Worm (Caenorhabditis elegans) whole organism, early embryonic: ENCODE data around the gene rcan-1.

Experiments used
- B0310.2 ChIP-seq: sonication (generic microtip); optimal IDR thresholded peaks from 2 replicates; lab custom pipeline; 2016; ENCODE audit warnings: mild to moderate bottlenecking, missing genetic modification characterization, missing compliant biosample characterization
- F13C5.2 ChIP-seq: sonication (generic microtip); optimal IDR thresholded peaks from 2 replicates; lab custom pipeline; 2017; ENCODE audit warnings: mild to moderate bottlenecking, missing genetic modification characterization, inconsistent platforms, missing compliant biosample characterization
- aly-1 ChIP-seq: sonication (generic microtip); optimal IDR thresholded peaks from 2 replicates; lab custom pipeline; 2016; ENCODE audit warnings: missing genetic modification characterization, missing compliant biosample characterization
- ama-1 ChIP-seq: fragments of 150-350 bp; optimal IDR thresholded peaks from 2 replicates; lab custom pipeline; 2014
- ceh-13 ChIP-seq: fragments of 200-800 bp; sonication (Bioruptor generic); optimal IDR thresholded peaks from 2 replicates; lab custom pipeline; 2018; ENCODE audit warnings: mild to moderate bottlenecking, missing genetic modification characterization, missing compliant biosample characterization
- ceh-36 ChIP-seq: sonication (generic microtip); optimal IDR thresholded peaks from 2 replicates; lab custom pipeline; 2016; ENCODE audit warnings: missing genetic modification characterization, inconsistent platforms, missing compliant biosample characterization
- ets-7 ChIP-seq: sonication (generic microtip); optimal IDR thresholded peaks from 2 replicates; lab custom pipeline; 2016; ENCODE audit warnings: missing genotype, missing genetic modification characterization, missing compliant biosample characterization
- flt-1 ChIP-seq: fragments of 200-800 bp; sonication (Bioruptor generic); IDR thresholded peaks from 2 replicates; pipeline ENCODE4 v1.3.6; 2022; ENCODE audit warnings: missing genetic modification characterization, missing compliant biosample characterization
- hmbx-1 ChIP-seq: sonication (generic microtip); optimal IDR thresholded peaks from 2 replicates; lab custom pipeline; 2016; ENCODE audit warnings: mild to moderate bottlenecking, missing genetic modification characterization, missing compliant biosample characterization
- hmg-4 ChIP-seq: fragments of 200-800 bp; sonication (Bioruptor generic); optimal IDR thresholded peaks from 2 replicates; lab custom pipeline; 2018; ENCODE audit warnings: mild to moderate bottlenecking, missing genetic modification characterization, missing compliant biosample characterization
- hnd-1 ChIP-seq: sonication (generic microtip); optimal IDR thresholded peaks from 2 replicates; lab custom pipeline; 2016; ENCODE audit warnings: missing genetic modification characterization, missing compliant biosample characterization
- pes-1 ChIP-seq: fragments of 200-800 bp; sonication (Bioruptor generic); IDR thresholded peaks from 2 replicates; pipeline ENCODE4 v1.3.6; 2022; ENCODE audit warnings: missing genetic modification reagents, missing genetic modification characterization, missing compliant biosample characterization
- scrt-1 ChIP-seq: fragments of 200-800 bp; sonication (Bioruptor generic); IDR thresholded peaks from 2 replicates; pipeline ENCODE4 v1.3.6; 2022; ENCODE audit warnings: missing genetic modification characterization, missing compliant biosample characterization
- sea-1 ChIP-seq: fragments of 200-800 bp; sonication (Bioruptor generic); conservative IDR thresholded peaks from 2 replicates; pipeline ENCODE4 v1.3.6; 2022; ENCODE audit warnings: missing genetic modification characterization, missing compliant biosample characterization
- tbx-11 ChIP-seq: fragments of 200-800 bp; sonication (Bioruptor generic); IDR thresholded peaks from 2 replicates; pipeline ENCODE4 v1.3.6; 2022; ENCODE audit warnings: missing genetic modification characterization, missing compliant biosample characterization
- tbx-37 ChIP-seq: fragments of 200-800 bp; sonication (Bioruptor generic); conservative IDR thresholded peaks from 2 replicates; pipeline ENCODE4 v1.3.6; 2022; ENCODE audit warnings: missing genetic modification reagents, missing genetic modification characterization, missing compliant biosample characterization
- tra-4 ChIP-seq: sonication (generic microtip); optimal IDR thresholded peaks from 2 replicates; lab custom pipeline; 2017; ENCODE audit warnings: missing genetic modification characterization, missing compliant biosample characterization

rcan-1 gene

DNA sequence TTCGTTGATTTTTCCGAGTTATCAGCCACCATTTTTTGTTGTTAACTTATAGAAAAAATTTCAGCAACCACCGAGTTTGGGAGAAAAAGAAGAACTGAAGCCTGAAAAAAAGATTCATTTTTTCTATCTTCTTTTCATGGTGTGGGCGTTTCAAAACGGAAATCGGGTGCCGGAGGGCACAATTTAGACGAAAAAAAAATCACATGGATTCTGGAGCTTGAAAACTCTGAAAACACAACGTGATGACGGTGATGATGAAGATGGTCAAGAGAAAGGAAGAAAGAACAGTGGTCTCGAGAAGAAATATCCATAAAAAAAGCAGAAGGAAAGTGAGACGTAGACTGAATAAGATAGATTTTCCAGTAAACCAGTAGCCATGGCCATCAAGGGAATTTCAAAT, at the start of gene rcan-1:
Gene rcan-1 (minus strand): TSS at position 101 of the 400 bp plus-strand sequence.
- TF ChIP-seq sea-1 (GFP tag; lab: Robert Waterston, UW) (no peak), tra-4 (tag; lab: Kevin White, UChicago) (no peak), flt-1 (no peak), hnd-1 (tag; lab: Kevin White, UChicago) (no peak), tbx-37 (GFP tag; lab: Robert Waterston, UW) (no peak), hmbx-1 (no peak), hmg-4 (GFP tag; lab: Kevin White, UChicago) (no peak), pes-1 (GFP tag; lab: Robert Waterston, UW) (no peak), ceh-13 (GFP tag; lab: Kevin White, UChicago) (no peak), aly-1 (no peak), B0310.2 (no peak)

DNA sequence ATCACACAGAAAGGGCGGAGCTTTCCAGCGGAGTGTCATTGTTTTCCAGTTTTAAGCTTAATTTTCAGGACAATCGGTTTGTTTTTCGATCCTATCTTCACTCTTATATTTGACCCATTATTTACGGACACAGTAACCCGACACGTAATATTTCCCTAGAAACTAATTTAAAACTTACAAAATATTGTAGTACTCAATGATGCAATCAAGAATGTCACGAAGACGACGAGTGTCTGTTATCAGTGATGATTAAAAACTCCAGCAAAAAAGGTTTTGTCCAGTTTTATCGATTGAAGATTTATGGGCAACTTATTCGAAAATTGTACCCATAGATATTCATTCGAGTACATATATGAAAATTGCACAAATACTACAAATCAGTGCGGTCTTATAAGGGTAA, 49.0 kb upstream of the rcan-1 start, which contains the start of gene B0244.17:
Gene B0244.17 (plus strand): TSS at position 301 of the 400 bp plus-strand sequence.
- TF ChIP-seq ama-1 = no peak
- no peak for TF ChIP-seq ets-7
- no peak for TF ChIP-seq scrt-1 (GFP tag; lab: Robert Waterston, UW)
- no peak for TF ChIP-seq B0310.2
- no peak for TF ChIP-seq tbx-11 (GFP tag; lab: Robert Waterston, UW)
- TF ChIP-seq hnd-1 (tag; lab: Kevin White, UChicago) = no peak
- TF ChIP-seq hmg-4 (GFP tag; lab: Kevin White, UChicago) = no peak
- TF ChIP-seq tbx-37 (GFP tag; lab: Robert Waterston, UW) = no peak
- TF ChIP-seq F13C5.2 (tag; lab: Kevin White, UChicago) = no peak
- no peak for TF ChIP-seq pes-1 (GFP tag; lab: Robert Waterston, UW)
- no peak for TF ChIP-seq ceh-36 (tag; lab: Kevin White, UChicago)
- TF ChIP-seq ceh-13 (GFP tag; lab: Kevin White, UChicago) = no peak
- no peak for TF ChIP-seq hmbx-1
- no peak for TF ChIP-seq flt-1
- no peak for TF ChIP-seq aly-1
- TF ChIP-seq sea-1 (GFP tag; lab: Robert Waterston, UW) = no peak
- TF ChIP-seq tra-4 (tag; lab: Kevin White, UChicago) = no peak

DNA sequence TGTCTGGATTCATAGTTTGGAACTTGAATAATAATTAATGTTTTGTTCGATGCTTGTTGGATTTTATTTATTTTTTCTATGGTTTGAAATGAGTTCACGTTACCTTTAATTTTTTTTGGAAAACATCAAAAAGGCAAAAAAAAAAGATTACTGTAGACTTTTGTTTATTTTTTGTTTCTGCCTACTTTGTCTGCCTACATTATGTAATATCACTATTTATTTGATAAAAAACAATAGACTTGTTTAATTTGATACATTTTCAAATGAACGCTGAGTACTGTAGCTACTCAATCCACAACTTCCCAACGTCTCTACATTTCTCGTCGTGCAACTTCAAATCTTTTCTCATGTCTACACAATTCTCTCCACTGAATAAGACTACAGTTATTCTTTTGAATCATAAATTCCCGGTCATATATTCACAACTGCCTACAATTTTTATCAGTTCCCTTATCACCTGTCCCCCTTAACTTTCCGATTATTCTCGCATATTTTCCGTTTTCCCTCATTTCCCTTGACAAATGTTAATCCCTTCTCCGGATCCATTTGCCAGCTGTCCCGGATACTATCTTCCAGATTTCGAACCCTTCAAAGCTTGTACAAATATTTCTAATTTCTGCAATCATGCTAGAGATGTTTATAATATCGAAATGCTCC, 47.2 kb upstream of the rcan-1 start, which contains the start of the genes B0244.9 and B0244.7:
Gene B0244.9 (minus strand): TSS at position 51 of the 657 bp plus-strand sequence.
Gene B0244.7 (plus strand): TSS at position 522 of the 657 bp plus-strand sequence.
- TF ChIP-seq sea-1 (GFP tag; lab: Robert Waterston, UW) (no peak), B0310.2 (no peak), tbx-11 (GFP tag; lab: Robert Waterston, UW) (no peak), hmg-4 (GFP tag; lab: Kevin White, UChicago) (no peak), ceh-13 (GFP tag; lab: Kevin White, UChicago) (no peak), hnd-1 (tag; lab: Kevin White, UChicago) (no peak), ceh-36 (tag; lab: Kevin White, UChicago) (no peak), tra-4 (tag; lab: Kevin White, UChicago) (no peak), pes-1 (GFP tag; lab: Robert Waterston, UW) (no peak), hmbx-1 (no peak), ets-7 (no peak)

DNA sequence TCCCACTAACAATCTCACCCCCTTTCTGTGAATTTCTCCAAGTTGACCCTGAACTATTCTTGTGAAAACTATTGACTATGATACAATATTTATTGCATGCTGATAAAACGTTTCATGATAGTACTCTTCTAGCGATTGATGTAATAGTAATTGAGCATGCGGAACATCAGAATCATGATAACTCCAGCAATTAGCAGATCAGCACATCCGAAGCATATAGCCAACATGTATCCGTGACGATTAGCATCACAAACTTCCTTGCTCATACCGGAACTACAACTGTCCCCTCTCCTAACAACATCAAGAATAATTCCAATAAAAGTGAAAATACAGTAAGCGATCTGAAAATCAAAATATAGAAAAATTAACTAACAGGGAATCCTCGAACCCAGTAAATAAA, 46.1 kb upstream of the rcan-1 start:
- TF ChIP-seq hmbx-1 = no peak
- no peak for TF ChIP-seq tra-4 (tag; lab: Kevin White, UChicago)
- TF ChIP-seq F13C5.2 (tag; lab: Kevin White, UChicago) = no peak
- TF ChIP-seq scrt-1 (GFP tag; lab: Robert Waterston, UW) = no peak
- TF ChIP-seq flt-1 = no peak
- no peak for TF ChIP-seq aly-1

DNA sequence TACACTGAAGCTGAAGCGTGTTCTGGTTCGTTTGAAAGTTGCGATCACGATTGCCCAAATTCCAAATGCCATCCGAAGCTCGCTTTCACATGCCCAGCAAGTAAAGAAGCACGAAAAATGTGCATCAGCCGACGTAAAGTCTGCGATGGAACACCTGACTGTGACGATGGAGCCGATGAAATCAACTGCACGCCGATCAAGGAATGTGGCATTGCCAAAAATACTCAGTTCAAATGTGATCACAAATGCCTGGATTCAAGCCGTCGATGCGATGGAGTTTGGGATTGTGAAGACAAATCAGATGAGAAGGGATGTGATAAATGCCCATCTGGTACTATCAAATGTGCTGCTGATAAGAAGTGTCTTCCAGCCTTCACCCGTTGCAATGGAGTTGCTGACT, 45.5 kb upstream of the rcan-1 start:
- TF ChIP-seq F13C5.2 (tag; lab: Kevin White, UChicago) (no peak), hmbx-1 (no peak)

DNA sequence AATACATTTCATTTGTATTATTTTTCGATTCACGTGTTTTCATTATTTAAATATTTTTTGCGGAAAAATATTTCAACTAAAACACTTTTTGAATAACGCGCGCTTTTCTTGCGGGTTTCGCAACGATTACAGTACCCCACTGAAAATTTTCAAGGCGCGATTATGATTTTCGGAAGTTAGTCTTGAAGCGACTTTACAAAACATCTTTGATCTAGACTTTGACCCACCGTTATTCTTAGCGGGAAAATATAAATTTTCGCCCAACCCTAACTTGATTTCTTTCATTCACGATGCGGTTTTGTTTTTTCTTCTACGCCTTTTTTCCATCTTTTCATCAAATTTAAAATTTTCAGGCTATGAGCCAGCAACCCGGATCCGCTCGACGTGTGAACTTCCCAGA, 43.9 kb upstream of the rcan-1 start, which contains the start of gene egg-1:
Gene egg-1 (plus strand): TSS at position 354 of the 400 bp plus-strand sequence.
- TF ChIP-seq tra-4 (tag; lab: Kevin White, UChicago) (no peak), hmbx-1 (no peak), aly-1 (no peak), flt-1 (no peak), tbx-37 (GFP tag; lab: Robert Waterston, UW) (no peak), F13C5.2 (tag; lab: Kevin White, UChicago) (no peak), ama-1 (no peak), ets-7 (no peak), pes-1 (GFP tag; lab: Robert Waterston, UW) (no peak), sea-1 (GFP tag; lab: Robert Waterston, UW) (no peak), ceh-13 (GFP tag; lab: Kevin White, UChicago) (no peak), B0310.2 (no peak), ceh-36 (tag; lab: Kevin White, UChicago) (no peak), hmg-4 (GFP tag; lab: Kevin White, UChicago) (no peak), hnd-1 (tag; lab: Kevin White, UChicago) (no peak), scrt-1 (GFP tag; lab: Robert Waterston, UW) (no peak)

DNA sequence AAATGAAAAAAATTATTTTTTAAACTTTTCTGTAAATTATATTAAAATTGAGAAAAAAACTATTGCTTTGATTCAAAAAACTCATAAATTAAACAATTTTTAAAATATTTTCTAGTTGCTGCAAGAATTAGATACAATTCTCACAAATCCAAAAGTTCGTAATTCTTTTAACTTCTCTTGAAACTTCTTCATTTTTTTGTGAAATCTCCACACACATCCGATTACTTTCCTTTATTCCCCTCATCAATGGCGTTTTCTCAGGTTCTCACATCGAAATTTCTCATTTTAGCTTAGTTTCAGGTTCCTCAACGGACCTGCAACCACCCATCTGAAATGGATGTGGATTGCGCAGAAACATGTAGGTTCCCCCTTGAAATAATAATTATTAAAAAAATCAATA, 38.7 kb upstream of the rcan-1 start, which contains the start of gene wrm-1:
Gene wrm-1 (plus strand): TSS at position 301 of the 400 bp plus-strand sequence.
- TF ChIP-seq hnd-1 (tag; lab: Kevin White, UChicago) (no peak), F13C5.2 (tag; lab: Kevin White, UChicago) (no peak), flt-1 (no peak), tbx-37 (GFP tag; lab: Robert Waterston, UW) (no peak), ets-7 (no peak), hmbx-1 (no peak), tra-4 (tag; lab: Kevin White, UChicago) (no peak), pes-1 (GFP tag; lab: Robert Waterston, UW) (no peak), tbx-11 (GFP tag; lab: Robert Waterston, UW) (no peak), ceh-13 (GFP tag; lab: Kevin White, UChicago) (no peak), sea-1 (GFP tag; lab: Robert Waterston, UW) (no peak), ama-1 (no peak), scrt-1 (GFP tag; lab: Robert Waterston, UW) (no peak), aly-1 (no peak), B0310.2 (no peak), ceh-36 (tag; lab: Kevin White, UChicago) (no peak), hmg-4 (GFP tag; lab: Kevin White, UChicago) (no peak)
